Fruit fly (Drosophila melanogaster) whole organism, embryonic: Measurements from ENCODE around the gene Mvl.

Experiments used
- Antp ChIP-seq: fragments of 200-800 bp; sonication (Bioruptor generic); optimal IDR thresholded peaks from 3 replicates; lab custom pipeline; 2016; ENCODE audit warnings: missing biosample characterization, missing genetic modification characterization
- Awh ChIP-seq: fragments of 200-800 bp; sonication (Bioruptor generic); IDR thresholded peaks from 2 replicates; pipeline ENCODE4, ENCODE4 v1.3.6; 2022; ENCODE audit warnings: missing biosample characterization, missing genetic modification characterization
- CG10543 ChIP-seq: fragments of 200-800 bp; sonication (Bioruptor generic); optimal IDR thresholded peaks from 3 replicates; lab custom pipeline; 2017; ENCODE audit warnings: missing biosample characterization, mild to moderate bottlenecking, missing genetic modification characterization, moderate library complexity
- CG11085 ChIP-seq: fragments of 200-800 bp; sonication (Bioruptor generic); IDR thresholded peaks from 2 replicates; pipeline ENCODE4 v1.3.6; 2022; ENCODE audit warnings: missing biosample characterization, missing genetic modification characterization
- CG11695 ChIP-seq: fragments of 200-800 bp; sonication (Bioruptor generic); IDR thresholded peaks from 3 replicates; pipeline ENCODE4 v1.3.6; 2022; ENCODE audit warnings: missing biosample characterization, missing genetic modification characterization
- CG12236 ChIP-seq: fragments of 200-800 bp; sonication (Bioruptor generic); optimal IDR thresholded peaks from 2 replicates; lab custom pipeline; 2016; ENCODE audit warnings: missing biosample characterization, missing genetic modification characterization
- CG14441 ChIP-seq: fragments of 200-800 bp; sonication (Bioruptor generic); IDR thresholded peaks from 2 replicates; pipeline ENCODE4 v1.3.6; 2022; ENCODE audit warnings: missing biosample characterization, missing genetic modification characterization
- CG16813 ChIP-seq: fragments of 200-800 bp; sonication (Bioruptor generic); IDR thresholded peaks from 3 replicates; pipeline ENCODE4 v1.3.6; 2022; ENCODE audit warnings: missing biosample characterization, missing genetic modification characterization; ENCODE audit not compliant: partially characterized antibody
- CG2199 ChIP-seq: fragments of 200-800 bp; sonication (Bioruptor generic); IDR thresholded peaks from 3 replicates; pipeline ENCODE4 v1.3.6; 2022; ENCODE audit warnings: missing biosample characterization, missing genetic modification characterization
- CG30403 ChIP-seq: fragments of 200-800 bp; sonication (Bioruptor generic); optimal IDR thresholded peaks from 3 replicates; lab custom pipeline; 2016; ENCODE audit warnings: missing biosample characterization, missing genetic modification characterization
- CG34376 ChIP-seq: fragments of 200-800 bp; sonication (Bioruptor generic); optimal IDR thresholded peaks from 2 replicates; lab custom pipeline; 2018; ENCODE audit warnings: missing biosample characterization, mild to moderate bottlenecking, missing genetic modification characterization
- CG6813 ChIP-seq: fragments of 200-800 bp; sonication (Bioruptor generic); optimal IDR thresholded peaks from 2 replicates; lab custom pipeline; 2017; ENCODE audit warnings: missing biosample characterization, missing genetic modification characterization, mild to moderate bottlenecking, moderate library complexity, missing genetic modification reagents
- CG8281 ChIP-seq: fragments of 200-800 bp; sonication (Bioruptor generic); optimal IDR thresholded peaks from 2 replicates; lab custom pipeline; 2018; ENCODE audit warnings: missing biosample characterization, mild to moderate bottlenecking, missing genetic modification characterization, moderate library complexity
- Deaf1 ChIP-seq: fragments of 200-800 bp; optimal IDR thresholded peaks from 3 replicates; lab custom pipeline; 2019; ENCODE audit warnings: missing biosample characterization, mild to moderate bottlenecking, missing genetic modification characterization, moderate library complexity
- Dref ChIP-seq: fragments of 200-800 bp; sonication (Bioruptor generic); IDR thresholded peaks from 2 replicates; pipeline ENCODE4 v1.3.6; 2022; ENCODE audit warnings: missing biosample characterization, missing genetic modification characterization
- Drgx ChIP-seq: fragments of 200-800 bp; sonication (Bioruptor generic); IDR thresholded peaks from 2 replicates; pipeline ENCODE4 v1.3.6; 2022; ENCODE audit warnings: missing biosample characterization, missing genetic modification characterization
- ERR ChIP-seq: fragments of 200-800 bp; sonication (Bioruptor generic); optimal IDR thresholded peaks from 2 replicates; lab custom pipeline; 2016; ENCODE audit warnings: missing biosample characterization, missing genetic modification characterization
- Hmr ChIP-seq: fragments of 200-800 bp; sonication (Bioruptor generic); optimal IDR thresholded peaks from 3 replicates; lab custom pipeline; 2017; ENCODE audit warnings: mild to moderate bottlenecking, missing biosample characterization, missing genetic modification reagents, missing genetic modification characterization
- Med ChIP-seq: fragments of 200-800 bp; sonication (Bioruptor generic); peaks from one replicate; lab custom pipeline; 2016; ENCODE audit warnings: missing biosample characterization, missing genetic modification characterization, mild to moderate bottlenecking, inconsistent platforms, moderate library complexity
- Rfx ChIP-seq: fragments of 200-800 bp; sonication (Bioruptor generic); IDR thresholded peaks from 2 replicates; pipeline ENCODE4 v1.3.6; 2022; ENCODE audit warnings: missing biosample characterization, missing genetic modification characterization
- Sry-δ ChIP-seq: fragments of 200-800 bp; sonication (Bioruptor generic); optimal IDR thresholded peaks from 2 replicates; lab custom pipeline; 2016; ENCODE audit warnings: missing biosample characterization, missing genetic modification characterization
- Trl ChIP-seq, 3 experiments: fragments of >200 bp in 2 of 3; fragments of 200-800 bp in 1 of 3; sonication (Bioruptor generic) in 1 of 3; optimal IDR thresholded peaks; 2 replicates in 1 of 3; 3 replicates in 2 of 3; lab custom pipeline; 2016 to 2017; ENCODE audit warnings: missing biosample characterization in 1 of 3, missing genetic modification characterization in 1 of 3
- chinmo ChIP-seq: fragments of 200-800 bp; sonication (Bioruptor generic); IDR thresholded peaks from 4 replicates; pipeline ENCODE4 v1.3.6; 2022; ENCODE audit warnings: missing biosample characterization, missing genetic modification characterization; ENCODE audit not compliant: partially characterized antibody
- ci ChIP-seq: fragments of 200-800 bp; sonication (Bioruptor generic); IDR thresholded peaks from 3 replicates; pipeline ENCODE4 v1.3.6; 2022; ENCODE audit warnings: missing biosample characterization, missing genetic modification characterization
- corto ChIP-seq: fragments of 200-800 bp; sonication (Bioruptor generic); optimal IDR thresholded peaks from 2 replicates; lab custom pipeline; 2016; ENCODE audit warnings: missing biosample characterization, mild to moderate bottlenecking, missing genetic modification characterization, moderate library complexity
- cwo ChIP-seq: fragments of 200-800 bp; sonication (Bioruptor generic); optimal IDR thresholded peaks from 3 replicates; lab custom pipeline; 2017; ENCODE audit warnings: missing biosample characterization, missing genetic modification characterization, mild to moderate bottlenecking, moderate library complexity, missing genetic modification reagents
- dysf ChIP-seq: fragments of 200-800 bp; sonication (Bioruptor generic); IDR thresholded peaks from 3 replicates; pipeline ENCODE4 v1.3.6; 2022; ENCODE audit warnings: missing biosample characterization, missing genetic modification characterization
- grau ChIP-seq: fragments of 200-800 bp; optimal IDR thresholded peaks from 3 replicates; lab custom pipeline; 2019; ENCODE audit warnings: missing biosample characterization, mild to moderate bottlenecking, missing genetic modification characterization, moderate library complexity
- grn ChIP-seq: fragments of 200-800 bp; sonication (Bioruptor generic); optimal IDR thresholded peaks from 3 replicates; lab custom pipeline; 2017; ENCODE audit warnings: missing biosample characterization, missing genetic modification characterization
- kni ChIP-seq: fragments of 200-800 bp; sonication (Bioruptor generic); optimal IDR thresholded peaks from 3 replicates; lab custom pipeline; 2017; ENCODE audit warnings: mild to moderate bottlenecking, missing biosample characterization, missing genetic modification reagents, missing genetic modification characterization
- lab ChIP-seq: fragments of 200-800 bp; sonication (Bioruptor generic); optimal IDR thresholded peaks from 3 replicates; lab custom pipeline; 2017; ENCODE audit warnings: missing biosample characterization, missing genetic modification characterization, mild to moderate bottlenecking, moderate library complexity, missing genetic modification reagents
- pb ChIP-seq: fragments of 200-800 bp; sonication (Bioruptor generic); optimal IDR thresholded peaks from 3 replicates; lab custom pipeline; 2016; ENCODE audit warnings: missing biosample characterization, missing genetic modification characterization
- row ChIP-seq: fragments of 200-800 bp; sonication (Bioruptor generic); IDR thresholded peaks from 3 replicates; pipeline ENCODE4 v1.3.6; 2022; ENCODE audit warnings: missing biosample characterization, missing genetic modification characterization
- sd ChIP-seq: fragments of 200-800 bp; sonication (Bioruptor generic); optimal IDR thresholded peaks from 3 replicates; lab custom pipeline; 2018; ENCODE audit warnings: missing biosample characterization, mild to moderate bottlenecking, missing genetic modification characterization, moderate library complexity
- sens ChIP-seq: fragments of 200-800 bp; sonication (Bioruptor generic); peaks from one replicate; lab custom pipeline; 2016; ENCODE audit warnings: missing biosample characterization, missing genetic modification characterization
- slbo ChIP-seq: fragments of 200-800 bp; sonication (Bioruptor generic); IDR thresholded peaks from 2 replicates; pipeline ENCODE4 v1.3.6; 2022; ENCODE audit warnings: missing biosample characterization, missing genetic modification characterization
- sug ChIP-seq: fragments of 200-800 bp; optimal IDR thresholded peaks from 2 replicates; lab custom pipeline; 2019; ENCODE audit warnings: missing biosample characterization, mild to moderate bottlenecking, missing genetic modification characterization, moderate library complexity
- vvl ChIP-seq: fragments of 200-800 bp; sonication (Bioruptor generic); IDR thresholded peaks from 2 replicates; pipeline ENCODE4 v1.3.6; 2022; ENCODE audit warnings: missing biosample characterization, missing genetic modification characterization

The Mvl gene

dm6 chr3R:21025508-21025907 is 35.1 kb downstream of the Mvl start (continued):
- TF ChIP-seq Sry-δ (GFP tag; lab: Kevin White, UChicago): no peak
- TF ChIP-seq grn (GFP tag; lab: Kevin White, UChicago): peak; percentile 17
- TF ChIP-seq CG11085 (GFP tag; lab: Robert Waterston, UW): no peak
- no peak for TF ChIP-seq Rfx (GFP tag; lab: Robert Waterston, UW)
- no peak for TF ChIP-seq CG16813 (GFP tag; lab: Robert Waterston, UW)
- no peak for TF ChIP-seq ERR
- TF ChIP-seq CG30403 (GFP tag; lab: Kevin White, UChicago): no peak
- no peak for TF ChIP-seq CG12236 (GFP tag; lab: Kevin White, UChicago)
- TF ChIP-seq CG6813 (GFP tag; lab: Kevin White, UChicago): no peak
- TF ChIP-seq Awh (GFP tag; lab: Robert Waterston, UW): peak; percentile 79
- TF ChIP-seq, all 482 proteins: peak for 5

DNA sequence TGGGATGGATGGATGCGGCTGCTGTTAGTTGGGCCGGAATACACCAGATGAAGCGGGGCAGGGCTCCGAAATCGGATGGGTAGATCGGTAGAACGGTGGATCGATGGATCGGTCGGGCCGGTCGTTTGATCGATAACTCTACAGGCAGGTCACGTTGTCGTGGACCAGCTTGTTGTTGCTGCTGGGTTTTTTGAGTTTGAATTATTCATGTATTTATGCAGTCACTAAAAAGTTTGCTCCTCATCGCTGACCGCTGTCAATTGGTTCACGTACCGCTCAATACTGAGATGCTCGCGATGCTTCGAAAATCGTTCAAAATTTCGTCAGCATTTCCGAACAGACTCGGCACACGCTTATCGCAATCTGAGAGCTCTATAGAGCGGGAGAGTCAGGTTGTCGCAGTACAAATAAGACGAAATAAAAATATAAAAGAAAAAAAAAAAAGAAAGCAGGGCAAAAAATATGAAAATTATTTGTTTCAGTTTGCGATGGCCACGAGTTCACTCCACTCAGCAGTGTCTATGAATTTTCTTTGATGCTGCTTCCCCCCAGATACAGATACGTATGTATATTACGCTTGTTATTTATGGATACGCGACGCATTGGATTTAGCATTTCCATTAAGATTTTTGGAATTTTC is 36.6 kb downstream of the Mvl start, which contains the start of gene peg:
TSS of gene peg (minus strand) at position 262 of the 640 bp plus-strand sequence.
- TF ChIP-seq Hmr (GFP tag; lab: Kevin White, UChicago): no peak
- no peak for TF ChIP-seq row (GFP tag; lab: Robert Waterston, UW)
- 0 out of 3 replicates have a peak, but pooled peaks have one; percentile 10 for TF ChIP-seq CG2199
- peak; percentile 57 for TF ChIP-seq sens (GFP tag; lab: Kevin White, UChicago)
- TF ChIP-seq vvl: peak; percentile 76
- peak; percentile 89 for TF ChIP-seq sd (tag; lab: Kevin White, UChicago)
- peak; percentile 61 for TF ChIP-seq Deaf1 (tag; lab: Kevin White, UChicago)
- peak; percentile 14 for TF ChIP-seq corto (GFP tag; lab: Kevin White, UChicago)
- no peak for TF ChIP-seq CG11695 (GFP tag; lab: Robert Waterston, UW)
- no peak for TF ChIP-seq lab (GFP tag; lab: Kevin White, UChicago)
- 0 out of 2 replicates have a peak, but pooled peaks have one; percentile 4 for TF ChIP-seq slbo (GFP tag; lab: Robert Waterston, UW)
- TF ChIP-seq Drgx (GFP tag; lab: Robert Waterston, UW): peak; percentile 59
- TF ChIP-seq Med (GFP tag; lab: Kevin White, UChicago): peak; percentile 37
- TF ChIP-seq grau: peak; percentile 23
- no peak for TF ChIP-seq Antp (GFP tag; lab: Kevin White, UChicago)
- 0 out of 4 replicates have a peak, but pooled peaks have one; percentile 45 for TF ChIP-seq chinmo (GFP tag; lab: Robert Waterston, UW)
- TF ChIP-seq ci (GFP tag; lab: Robert Waterston, UW): 0 out of 3 replicates have a peak, but pooled peaks have one; percentile 28
- no peak for TF ChIP-seq pb (GFP tag; lab: Kevin White, UChicago)
- TF ChIP-seq CG34376 (GFP tag; lab: Kevin White, UChicago): peak; percentile 14

dm6 chr3R:21022769-21023517 is 37.7 kb downstream of the Mvl start:
- TF ChIP-seq CG8281 (tag; lab: Kevin White, UChicago): peak; percentile 97
- TF ChIP-seq CG34376 (GFP tag; lab: Kevin White, UChicago): peak; percentile 45
- TF ChIP-seq sug (tag; lab: Kevin White, UChicago): peak; percentile 17
- 0 out of 3 replicates have a peak, but pooled peaks have one; percentile 23 for TF ChIP-seq dysf (GFP tag; lab: Robert Waterston, UW)
- no peak for TF ChIP-seq Dref (GFP tag; lab: Robert Waterston, UW)
- peak; percentile 22 for TF ChIP-seq CG10543 (GFP tag; lab: Kevin White, UChicago)
- TF ChIP-seq CG14441 (GFP tag; lab: Robert Waterston, UW): no peak
- TF ChIP-seq kni: no peak
- TF ChIP-seq Trl (optimal IDR thresholded peaks at IDR 0.05; lab: Kevin White, UChicago): peak in 1 of 2 experiments; percentile 26
- TF ChIP-seq Trl (GFP tag; optimal IDR thresholded peaks at IDR 0.05; lab: Kevin White, UChicago): no peak
- TF ChIP-seq cwo (GFP tag; lab: Kevin White, UChicago): peak; percentile 92
- peak; percentile 9 for TF ChIP-seq sens (GFP tag; lab: Kevin White, UChicago)
